Fruit fly (Drosophila melanogaster): ENCODE results near the gene RpS12.

Gene RpS12

dm6 chr3L:13066220-13066619 is 43.1 kb downstream of the RpS12 start:
- peak; percentile 27 for TF ChIP-seq CG34367 (tag; optimal IDR thresholded peaks at IDR 0.05)
- no peak for TF ChIP-seq Snoo (tag; optimal IDR thresholded peaks at IDR 0.05)
- peak; percentile 28 for TF ChIP-seq Pif1A (GFP tag; optimal IDR thresholded peaks at IDR 0.05)
- TF ChIP-seq CG15710 (tag; optimal IDR thresholded peaks at IDR 0.05): peak; percentile 31
- TF ChIP-seq CG14655 (GFP tag; optimal IDR thresholded peaks at IDR 0.05): peak; percentile 31
- TF ChIP-seq fd96Ca (GFP tag; IDR thresholded peaks at IDR 0.05): no peak
- TF ChIP-seq gl (tag; optimal IDR thresholded peaks at IDR 0.05): no peak
- TF ChIP-seq CG17806 (tag; optimal IDR thresholded peaks at IDR 0.05): peak; percentile 44
- TF ChIP-seq CG8159 (tag; optimal IDR thresholded peaks at IDR 0.05): peak; percentile 52
- TF ChIP-seq CG9948 (tag; optimal IDR thresholded peaks at IDR 0.05): peak; percentile 50
- TF ChIP-seq CG8301 (tag; optimal IDR thresholded peaks at IDR 0.05): peak; percentile 40

- peak; percentile 15 for TF ChIP-seq CG17806 (tag; optimal IDR thresholded peaks at IDR 0.05)
- no peak for TF ChIP-seq CG4496 (GFP tag; IDR thresholded peaks at IDR 0.05)
- TF ChIP-seq CG8301 (tag; optimal IDR thresholded peaks at IDR 0.05): peak; percentile 15
- peak; percentile 35 for TF ChIP-seq CG9948 (tag; optimal IDR thresholded peaks at IDR 0.05)
- TF ChIP-seq Pif1A (GFP tag; optimal IDR thresholded peaks at IDR 0.05): peak; percentile 6
- peak; percentile 46 for TF ChIP-seq CG14655 (GFP tag; optimal IDR thresholded peaks at IDR 0.05)
Observed at dm6 chr3L:13068293-13068692, 45.1 kb downstream of the RpS12 start.

- TF ChIP-seq Pif1B (GFP tag; optimal IDR thresholded peaks at IDR 0.05) (no peak), CG9948 (tag; optimal IDR thresholded peaks at IDR 0.05) (no peak), CG15710 (tag; optimal IDR thresholded peaks at IDR 0.05) (no peak), rn (GFP tag; IDR thresholded peaks at IDR 0.05) (no peak), CG8159 (tag; optimal IDR thresholded peaks at IDR 0.05) (no peak), CG32121 (GFP tag; IDR thresholded peaks at IDR 0.05) (no peak), CG8301 (tag; optimal IDR thresholded peaks at IDR 0.05) (no peak), CG14655 (GFP tag; optimal IDR thresholded peaks at IDR 0.05) (no peak), CG17806 (tag; optimal IDR thresholded peaks at IDR 0.05) (no peak), CG13204 (GFP tag; optimal IDR thresholded peaks at IDR 0.05) (no peak), CG34367 (tag; optimal IDR thresholded peaks at IDR 0.05) (no peak), Pif1A (GFP tag; optimal IDR thresholded peaks at IDR 0.05) (no peak), Ets98B (GFP tag; IDR thresholded peaks at IDR 0.05) (no peak), Snoo (tag; optimal IDR thresholded peaks at IDR 0.05) (no peak), CG4496 (GFP tag; IDR thresholded peaks at IDR 0.05) (no peak), CG12605 (GFP tag; IDR thresholded peaks at IDR 0.05) (no peak)
Observed at dm6 chr3L:13074084-13074624, 51.0 kb downstream of the RpS12 start.

All from whole organism, pupa.